Worm (Caenorhabditis elegans): ENCODE results near the gene C55A1.7.
"Not testable (repeated sequence)": the region's sequence is repeated elsewhere in the genome, so short reads cannot be mapped to it uniquely, and the experiment has no call there.

The C55A1.7 gene

DNA sequence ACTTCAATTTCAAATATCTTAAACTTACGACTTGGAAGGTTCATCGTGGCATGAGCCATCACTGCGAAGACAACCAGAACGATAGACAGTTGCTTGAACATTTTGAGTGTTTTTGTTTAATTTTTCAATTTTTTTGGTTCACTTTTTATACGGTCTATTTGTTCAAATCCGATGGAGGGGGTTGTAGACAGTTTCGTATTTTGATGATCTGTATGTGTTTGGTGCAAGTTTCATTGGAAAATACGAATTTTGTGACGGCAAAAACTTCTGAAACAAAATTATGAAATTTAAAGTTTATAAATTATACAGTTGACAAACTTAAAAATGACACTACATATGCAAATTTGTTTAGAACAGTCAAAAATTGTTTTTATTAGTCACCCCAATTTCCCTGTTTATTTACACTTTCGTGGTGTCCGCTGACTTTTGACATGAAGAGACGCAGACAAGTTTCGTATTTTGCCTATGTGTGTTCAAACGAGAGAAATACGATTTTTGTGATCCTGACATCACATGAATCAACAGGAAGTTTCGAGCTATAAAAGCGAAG, at the start of gene C55A1.7, which contains the start of gene C55A1.6:
TSS of gene C55A1.7 (minus strand) at position 101 of the 550 bp plus-strand sequence.
TSS of gene C55A1.6 (plus strand) at position 500 of the 550 bp plus-strand sequence.
- TF ChIP-seq ceh-45 (GFP tag; IDR thresholded peaks at IDR 0.05); sox-2 (GFP tag; IDR thresholded peaks at IDR 0.05); dmd-4 (tag; optimal IDR thresholded peaks at IDR 0.05; ENCODE audit: borderline replicate concordance): not testable (repeated sequence)

DNA sequence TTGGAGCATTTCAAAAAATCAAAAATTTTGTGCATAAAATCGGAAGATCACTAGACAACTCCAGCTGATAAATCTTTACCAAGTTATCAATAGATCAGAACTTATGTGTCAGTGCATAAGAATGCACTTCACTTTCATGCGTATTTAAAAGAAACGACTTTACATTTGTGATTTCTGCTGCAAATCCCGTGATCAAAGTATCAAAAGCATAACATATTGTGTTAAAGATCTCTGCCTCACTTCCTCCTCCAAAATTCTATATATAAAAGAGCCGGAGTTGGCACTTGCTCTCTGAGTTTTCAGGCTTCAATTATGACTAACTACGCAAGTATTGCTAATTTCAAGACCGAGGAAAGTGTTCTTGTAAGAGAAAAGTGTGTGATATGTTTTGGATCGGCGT, 46.2 kb upstream of the C55A1.7 start, which contains the start of gene nhr-198:
TSS of gene nhr-198 (plus strand) at position 313 of the 400 bp plus-strand sequence.
- TF ChIP-seq pha-2 (tag; optimal IDR thresholded peaks at IDR 0.05) (no peak), ceh-14 (tag; optimal IDR thresholded peaks at IDR 0.05) (no peak)

DNA sequence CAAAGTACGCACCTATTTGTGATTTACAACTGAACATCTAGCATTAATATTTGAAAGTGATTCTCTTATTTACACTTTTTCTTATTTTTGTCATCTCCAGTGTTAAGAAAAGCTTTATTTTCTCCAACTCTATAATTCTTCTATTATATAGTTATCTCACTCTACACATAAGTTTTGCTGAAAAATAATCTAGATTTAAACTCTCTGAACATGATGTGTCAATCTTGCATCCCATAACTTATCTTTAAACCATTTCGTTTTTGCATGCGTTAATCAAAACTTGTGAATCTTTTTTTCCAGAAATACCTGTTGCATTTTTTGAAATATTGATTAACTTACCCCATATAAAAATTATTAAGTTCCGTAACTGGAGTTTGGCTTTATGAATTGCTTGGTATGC, 42.5 kb upstream of the C55A1.7 start, which contains the start of gene nhr-268:
TSS of gene nhr-268 (plus strand) at position 301 of the 400 bp plus-strand sequence.
- no peak for TF ChIP-seq fax-1 (tag; optimal IDR thresholded peaks at IDR 0.05)
- no peak for TF ChIP-seq ceh-45 (GFP tag; IDR thresholded peaks at IDR 0.05)
- TF ChIP-seq pax-1 (tag; optimal IDR thresholded peaks at IDR 0.05): no peak
- TF ChIP-seq fkh-10 (GFP tag; optimal IDR thresholded peaks at IDR 0.05): no peak
- TF ChIP-seq unc-42 (tag; optimal IDR thresholded peaks at IDR 0.05): no peak
- TF ChIP-seq ceh-18 (tag; optimal IDR thresholded peaks at IDR 0.05): no peak
- no peak for TF ChIP-seq pqm-1 (tag; optimal IDR thresholded peaks at IDR 0.05)
- no peak for TF ChIP-seq fkh-6 (tag; optimal IDR thresholded peaks at IDR 0.05)
- no peak for TF ChIP-seq unc-86 (tag; optimal IDR thresholded peaks at IDR 0.05)
- TF ChIP-seq sox-4 (tag; optimal IDR thresholded peaks at IDR 0.05): no peak
- TF ChIP-seq gmeb-2 (tag; optimal IDR thresholded peaks at IDR 0.05): no peak
- TF ChIP-seq ceh-9 (tag; optimal IDR thresholded peaks at IDR 0.05): no peak
- no peak for TF ChIP-seq ceh-48 (tag; optimal IDR thresholded peaks at IDR 0.05)
- TF ChIP-seq dve-1 (tag; optimal IDR thresholded peaks at IDR 0.05): no peak
- TF ChIP-seq eyg-1 (tag; optimal IDR thresholded peaks at IDR 0.05): no peak
- TF ChIP-seq ahr-1 (tag; optimal IDR thresholded peaks at IDR 0.05): no peak
- no peak for TF ChIP-seq ceh-2 (tag; optimal IDR thresholded peaks at IDR 0.05)
- no peak for TF ChIP-seq ceh-34 (tag; optimal IDR thresholded peaks at IDR 0.05)

DNA sequence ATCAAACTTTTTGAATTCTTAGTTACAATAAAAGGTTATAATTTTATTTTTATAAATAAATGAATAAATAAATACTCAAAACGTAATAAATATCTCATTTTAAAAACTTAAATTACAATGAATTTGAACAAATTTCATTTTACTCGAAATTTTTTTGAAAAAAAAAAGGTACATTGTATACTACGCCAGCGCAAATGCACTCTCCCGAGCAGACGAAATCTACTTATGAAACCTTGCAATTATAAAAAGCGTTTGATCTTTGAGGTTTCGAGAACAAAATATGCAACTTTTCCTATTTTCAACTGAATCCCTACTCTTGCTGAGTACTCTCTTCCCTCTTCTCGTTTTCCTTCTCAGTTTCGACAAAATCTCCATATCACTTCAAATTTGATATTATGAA, 40.2 kb upstream of the C55A1.7 start, which contains the start of gene nhr-197:
TSS of gene nhr-197 (plus strand) at position 301 of the 400 bp plus-strand sequence.
- TF ChIP-seq fkh-10 (GFP tag; optimal IDR thresholded peaks at IDR 0.05) (no peak), ceh-45 (GFP tag; IDR thresholded peaks at IDR 0.05) (no peak), Y22D7AL.16 (tag; optimal IDR thresholded peaks at IDR 0.05) (no peak), unc-86 (tag; optimal IDR thresholded peaks at IDR 0.05) (no peak), tbx-7 (tag; optimal IDR thresholded peaks at IDR 0.05) (no peak), odd-2 (tag; optimal IDR thresholded peaks at IDR 0.05) (no peak), C08G9.2 (tag; optimal IDR thresholded peaks at IDR 0.05) (no peak), ceh-2 (tag; optimal IDR thresholded peaks at IDR 0.05) (no peak), fax-1 (tag; optimal IDR thresholded peaks at IDR 0.05) (no peak), lim-6 (tag; optimal IDR thresholded peaks at IDR 0.05) (no peak), ref-2 (tag; optimal IDR thresholded peaks at IDR 0.05) (no peak), tbx-2 (tag; optimal IDR thresholded peaks at IDR 0.05) (no peak), C38D4.7 (GFP tag; optimal IDR thresholded peaks at IDR 0.05) (no peak)

DNA sequence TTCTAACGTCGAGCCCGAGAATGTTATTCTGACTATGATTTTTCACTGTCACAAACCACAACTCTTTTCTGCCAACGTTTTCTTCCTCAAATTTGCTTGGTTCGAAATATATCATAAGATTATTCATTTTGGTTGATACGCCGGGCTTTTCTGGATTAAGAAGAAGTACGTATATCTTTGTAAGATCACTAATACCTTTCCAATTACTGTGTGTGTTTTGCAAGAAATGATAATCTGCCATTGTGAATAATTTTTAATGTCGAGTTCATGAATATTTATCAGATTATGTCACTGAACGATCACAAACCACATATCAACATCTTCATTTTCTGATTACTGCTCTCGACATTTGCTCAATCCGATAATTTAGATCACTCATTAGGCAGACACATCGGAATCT, 38.2 kb upstream of the C55A1.7 start, which contains the start of gene nhr-196:
TSS of gene nhr-196 (plus strand) at position 118 of the 400 bp plus-strand sequence.
- TF ChIP-seq unc-42 (tag; optimal IDR thresholded peaks at IDR 0.05): no peak
- no peak for TF ChIP-seq pha-2 (tag; optimal IDR thresholded peaks at IDR 0.05)
- TF ChIP-seq nfya-1 (tag; optimal IDR thresholded peaks at IDR 0.05): no peak
- TF ChIP-seq C08G9.2 (tag; optimal IDR thresholded peaks at IDR 0.05): no peak
- TF ChIP-seq ceh-22 (tag; optimal IDR thresholded peaks at IDR 0.05): no peak
- TF ChIP-seq K02D7.2 (tag; optimal IDR thresholded peaks at IDR 0.05): no peak
- no peak for TF ChIP-seq fkh-10 (GFP tag; optimal IDR thresholded peaks at IDR 0.05)
- no peak for TF ChIP-seq ceh-18 (tag; optimal IDR thresholded peaks at IDR 0.05)
- no peak for TF ChIP-seq F13H6.1 (tag; optimal IDR thresholded peaks at IDR 0.05)
- no peak for TF ChIP-seq npax-4 (tag; optimal IDR thresholded peaks at IDR 0.05)
- TF ChIP-seq pha-4 (tag; optimal IDR thresholded peaks at IDR 0.05): no peak
- no peak for TF ChIP-seq che-1 (tag; optimal IDR thresholded peaks at IDR 0.05)

All from whole organism, late embryonic.